Worm (Caenorhabditis elegans): Measurements from ENCODE around the gene C25E10.13.

DNA sequence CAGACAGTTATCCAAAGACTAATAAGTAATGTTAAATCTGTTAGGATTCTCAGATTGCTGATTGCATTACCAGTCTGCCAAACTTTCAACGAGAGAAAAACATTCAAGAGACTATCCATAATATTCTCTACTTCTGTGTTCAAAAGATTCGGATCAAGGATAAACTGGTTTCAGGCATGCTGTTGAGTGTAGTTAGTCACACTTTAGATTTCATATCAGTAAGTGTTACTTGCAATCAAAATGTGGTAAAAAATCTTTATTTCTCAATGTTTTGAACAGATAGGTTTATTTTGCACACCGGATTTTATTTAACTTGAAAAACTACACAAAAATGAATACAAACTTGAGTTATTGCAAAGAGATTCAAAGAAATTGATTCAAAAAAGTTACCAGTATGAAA is 37.4 kb upstream of the C25E10.13 start, which contains the start of gene oac-41:
- TF ChIP-seq mep-1 (tag; optimal IDR thresholded peaks at IDR 0.05) (no peak), lin-13 (tag; optimal IDR thresholded peaks at IDR 0.05) (no peak), unc-62 (GFP tag; optimal IDR thresholded peaks at IDR 0.05) (no peak), pha-4 (tag; optimal IDR thresholded peaks at IDR 0.05) (no peak), cnd-1 (tag; optimal IDR thresholded peaks at IDR 0.05) (no peak), snpc-4 (tag; optimal IDR thresholded peaks at IDR 0.05) (no peak), M03D4.4 (tag; optimal IDR thresholded peaks at IDR 0.05) (no peak), mls-2 (tag; optimal IDR thresholded peaks at IDR 0.05) (no peak), elt-3 (tag; optimal IDR thresholded peaks at IDR 0.05) (no peak)
